Fruit fly (Drosophila melanogaster): Measurements from ENCODE around the gene CtIP.

Gene CtIP

dm6 chr3L:20452813-20453682 is 17.0 kb downstream of the CtIP start, which contains the start of gene CG5199 (continued):
- TF ChIP-seq dysf (GFP tag; IDR thresholded peaks at IDR 0.05) (peak; percentile 77), sc (optimal IDR thresholded peaks at IDR 0.05) (no peak), sc (GFP tag; optimal IDR thresholded peaks at IDR 0.05) (peak; percentile 51), CG17385 (GFP tag; optimal IDR thresholded peaks at IDR 0.05) (peak; percentile 36), GATAe (GFP tag; conservative IDR thresholded peaks at IDR 0.05) (no peak), CG2120 (GFP tag; optimal IDR thresholded peaks at IDR 0.05) (peak; percentile 62), otp (GFP tag; IDR thresholded peaks at IDR 0.05) (no peak), onecut (GFP tag; IDR thresholded peaks at IDR 0.05) (no peak), amos (GFP tag; IDR thresholded peaks at IDR 0.05; ENCODE audit: partially characterized antibody) (peak; percentile 88), sima (GFP tag; optimal IDR thresholded peaks at IDR 0.05) (no peak), sqz (GFP tag; optimal IDR thresholded peaks at IDR 0.05) (no peak), CG3407 (GFP tag; optimal IDR thresholded peaks at IDR 0.05) (no peak), D (optimal IDR thresholded peaks at IDR 0.05) (no peak), D (GFP tag; optimal IDR thresholded peaks at IDR 0.05) (peak; percentile 57), Hr3 (GFP tag; optimal IDR thresholded peaks at IDR 0.05) (peak; percentile 79), CG14050 (GFP tag; IDR thresholded peaks at IDR 0.05) (no peak), Ets97D (GFP tag; optimal IDR thresholded peaks at IDR 0.05) (peak; percentile 40), gt (GFP tag; IDR thresholded peaks at IDR 0.05) (no peak), kni (GFP tag; optimal IDR thresholded peaks at IDR 0.05) (no peak), Doc3 (GFP tag; IDR thresholded peaks at IDR 0.05; ENCODE audit: partially characterized antibody) (peak; percentile 77), phol (tag; optimal IDR thresholded peaks at IDR 0.05) (peak; percentile 85), Aef1 (GFP tag; IDR thresholded peaks at IDR 0.05) (no peak; the same call in 1 of the 3 replicates), HHEX (GFP tag; optimal IDR thresholded peaks at IDR 0.05) (peak; percentile 52), CG30020 (tag; optimal IDR thresholded peaks at IDR 0.05) (peak; percentile 77), CG2202 (tag; optimal IDR thresholded peaks at IDR 0.05) (peak; percentile 10)

- TF ChIP-seq gt (GFP tag; IDR thresholded peaks at IDR 0.05) = no peak
Measured at dm6 chr3L:20460383-20460782, 24.3 kb downstream of the CtIP start, which contains the start of gene mag. Gene mag, plus strand, starts transcription at chr3L:20460683.

dm6 chr3L:20462391-20462790 is 26.3 kb downstream of the CtIP start:
- no peak for TF ChIP-seq CG4328 (GFP tag; optimal IDR thresholded peaks at IDR 0.05)
- no peak for TF ChIP-seq Hsf (GFP tag; optimal IDR thresholded peaks at IDR 0.05)
- peak; percentile 99 for TF ChIP-seq exex (tag; optimal IDR thresholded peaks at IDR 0.05)
- TF ChIP-seq slbo (GFP tag; IDR thresholded peaks at IDR 0.05) = no peak
- TF ChIP-seq grn (GFP tag; optimal IDR thresholded peaks at IDR 0.05) = peak; percentile 49
- peak; percentile 16 for TF ChIP-seq CG8388 (GFP tag; optimal IDR thresholded peaks at IDR 0.05)
- peak; percentile 45 for TF ChIP-seq sug (tag; optimal IDR thresholded peaks at IDR 0.05)
- 0 out of 2 replicates have a peak, but pooled peaks have one; percentile 20 for TF ChIP-seq sens-2 (GFP tag; IDR thresholded peaks at IDR 0.05)
- peak; percentile 25 for TF ChIP-seq CG34376 (GFP tag; optimal IDR thresholded peaks at IDR 0.05)
- TF ChIP-seq D19A (tag; optimal IDR thresholded peaks at IDR 0.05) = peak; percentile 37
- TF ChIP-seq otp (GFP tag; IDR thresholded peaks at IDR 0.05) = no peak
- TF ChIP-seq E2f2 (GFP tag; IDR thresholded peaks at IDR 0.05) = no peak
- no peak for TF ChIP-seq sima (GFP tag; optimal IDR thresholded peaks at IDR 0.05)
